Fruit fly (Drosophila melanogaster) whole organism, adult: ENCODE measurements around the gene Akap200.

ENCODE experiments used
- CG11617 ChIP-seq: fragments of 200-800 bp; sonication (Bioruptor generic); optimal IDR thresholded peaks from 2 replicates; lab custom pipeline; 2017; ENCODE audit warnings: mild to moderate bottlenecking, missing biosample characterization, missing genetic modification reagents, missing genetic modification characterization
- CG12768 ChIP-seq: fragments of 200-800 bp; sonication (Bioruptor generic); optimal IDR thresholded peaks from 2 replicates; lab custom pipeline; 2017; ENCODE audit warnings: missing biosample characterization, missing genetic modification characterization, mild to moderate bottlenecking, moderate library complexity, missing genetic modification reagents
- CG14711 ChIP-seq: fragments of 200-800 bp; sonication (Bioruptor generic); optimal IDR thresholded peaks from 2 replicates; lab custom pipeline; 2018; ENCODE audit warnings: missing biosample characterization, mild to moderate bottlenecking, missing genetic modification characterization, moderate library complexity
- CG5204 ChIP-seq: fragments of 200-800 bp; sonication (Bioruptor generic); optimal IDR thresholded peaks from 2 replicates; lab custom pipeline; 2016; ENCODE audit warnings: missing biosample characterization, missing genetic modification characterization
- Hr96 ChIP-seq: fragments of 200-800 bp; sonication (Bioruptor generic); optimal IDR thresholded peaks from 2 replicates; lab custom pipeline; 2016; ENCODE audit warnings: missing biosample characterization, missing genetic modification characterization
- Mnt ChIP-seq: fragments of 200-800 bp; sonication (Bioruptor generic); optimal IDR thresholded peaks from 2 replicates; lab custom pipeline; 2016; ENCODE audit warnings: missing biosample characterization, mild to moderate bottlenecking, missing genetic modification characterization
- kay ChIP-seq: fragments of 200-800 bp; sonication (Bioruptor generic); peaks from one replicate; lab custom pipeline; 2016; ENCODE audit warnings: missing biosample characterization, missing genetic modification characterization, borderline replicate concordance
- ovo ChIP-seq: fragments of 200-800 bp; sonication (Bioruptor generic); optimal IDR thresholded peaks from 2 replicates; lab custom pipeline; 2016; ENCODE audit warnings: missing biosample characterization, missing genetic modification characterization
- toe ChIP-seq: fragments of 200-800 bp; sonication (Bioruptor generic); optimal IDR thresholded peaks from 2 replicates; lab custom pipeline; 2016; ENCODE audit warnings: missing biosample characterization, missing genetic modification characterization

- no peak for TF ChIP-seq Hr96
- no peak for TF ChIP-seq kay (GFP tag; lab: Kevin White, UChicago)
- TF ChIP-seq ovo (GFP tag; lab: Kevin White, UChicago) = no peak
- TF ChIP-seq CG14711 (tag; lab: Kevin White, UChicago) = no peak
- no peak for TF ChIP-seq toe
- TF ChIP-seq CG12768 (GFP tag; lab: Kevin White, UChicago) = no peak
- TF ChIP-seq CG11617 (GFP tag; lab: Kevin White, UChicago) = no peak
- TF ChIP-seq Mnt (GFP tag; lab: Kevin White, UChicago) = no peak
- TF ChIP-seq CG5204 (GFP tag; lab: Kevin White, UChicago) = no peak
Measured at dm6 chr2L:8417562-8417961, 2.1 kb downstream of the Akap200 start.
